Fruit fly (Drosophila melanogaster) whole organism, larva: ENCODE data around the gene Tctp.

Experiments used
- noc ChIP-seq: fragments of 200-800 bp; sonication (Bioruptor generic); optimal IDR thresholded peaks from 3 replicates; lab custom pipeline; 2019; ENCODE audit warnings: missing biosample characterization, mild to moderate bottlenecking, missing genetic modification characterization, moderate library complexity

Gene Tctp

dm6 chr3R:11199227-11199835, 10.7 kb upstream of the Tctp start:
- peak; percentile 71 for TF ChIP-seq noc (tag; lab: Kevin White, UChicago)

dm6 chr3R:11200042-11200884, 9.8 kb upstream of the Tctp start:
- TF ChIP-seq noc (tag; lab: Kevin White, UChicago), result no peak

dm6 chr3R:11200885-11201421, 9.1 kb upstream of the Tctp start:
- peak; percentile 94 for TF ChIP-seq noc (tag; lab: Kevin White, UChicago)

- TF ChIP-seq noc (tag; lab: Kevin White, UChicago), result no peak
Observed at dm6 chr3R:11208766-11209331, 1.2 kb upstream of the Tctp start.

- peak; percentile 68 for TF ChIP-seq noc (tag; lab: Kevin White, UChicago)
Observed at dm6 chr3R:11211291-11212061, 1.4 kb downstream of the Tctp start.

- peak; percentile 85 for TF ChIP-seq noc (tag; lab: Kevin White, UChicago)
Observed at dm6 chr3R:11214449-11214950, 4.5 kb downstream of the Tctp start, which contains the start of gene ZnT86D. ZnT86D (minus strand) TSS chr3R:11214539.

- TF ChIP-seq noc (tag; lab: Kevin White, UChicago), result peak; percentile 69
Observed at dm6 chr3R:11216156-11216630, 6.1 kb downstream of the Tctp start, which contains the start of the genes RpS25 and CG4820. RpS25 (minus strand) TSS chr3R:11216287. CG4820 (plus strand) TSS chr3R:11216535.

- no peak for TF ChIP-seq noc (tag; lab: Kevin White, UChicago)
Observed at dm6 chr3R:11219883-11220282, 9.8 kb downstream of the Tctp start, which contains the start of gene CG6689. CG6689 (minus strand) TSS chr3R:11220064.

dm6 chr3R:11221437-11222230, 11.6 kb downstream of the Tctp start, which contains the start of the genes CG6693 and RpL3:
CG6693 (minus strand) TSS chr3R:11221639.
RpL3 (plus strand) TSS chr3R:11221894.
- TF ChIP-seq noc (tag; lab: Kevin White, UChicago), result peak; percentile 55

dm6 chr3R:11222587-11222986, 12.5 kb downstream of the Tctp start:
- no peak for TF ChIP-seq noc (tag; lab: Kevin White, UChicago)

dm6 chr3R:11224478-11224877, 14.4 kb downstream of the Tctp start:
- TF ChIP-seq noc (tag; lab: Kevin White, UChicago), result no peak

dm6 chr3R:11225220-11225619, 15.2 kb downstream of the Tctp start, which contains the start of gene scpr-C:
scpr-C (plus strand) TSS chr3R:11225520.
- no peak for TF ChIP-seq noc (tag; lab: Kevin White, UChicago)

- peak; percentile 95 for TF ChIP-seq noc (tag; lab: Kevin White, UChicago)
Observed at dm6 chr3R:11226496-11226895, 16.4 kb downstream of the Tctp start, which contains the start of gene CG17726. CG17726 (plus strand) TSS chr3R:11226762.

- TF ChIP-seq noc (tag; lab: Kevin White, UChicago), result no peak
Observed at dm6 chr3R:11230392-11230791, 20.3 kb downstream of the Tctp start, which contains the start of gene GCC88. GCC88 (minus strand) TSS chr3R:11230600.
